Worm (Caenorhabditis elegans) whole organism, young adult: Measurements from ENCODE around the gene plg-1.

Experiments used
- F22D6.2 ChIP-seq: sonication (generic microtip); optimal IDR thresholded peaks from 2 replicates; lab custom pipeline; 2016; ENCODE audit warnings: mild to moderate bottlenecking, missing genetic modification characterization, missing compliant biosample characterization
- Y67H2A.10 ChIP-seq: fragments of 200-800 bp; sonication (Bioruptor generic); conservative IDR thresholded peaks from 2 replicates; pipeline ENCODE4 v1.3.6; 2022; ENCODE audit warnings: missing genetic modification reagents, missing genetic modification characterization, missing compliant biosample characterization
- cebp-1 ChIP-seq, 2 experiments: fragments of 200-800 bp in 1 of 2; sonication (Bioruptor generic) in 1 of 2; sonication (generic microtip) in 1 of 2; IDR thresholded peaks in 1 of 2; optimal IDR thresholded peaks in 1 of 2; 2 replicates each; pipeline versions ENCODE4 v1.3.6 to Lab custom; 2017 to 2022; ENCODE audit warnings: missing compliant biosample characterization in 2 of 2, missing genetic modification characterization in 2 of 2, mild to moderate bottlenecking in 1 of 2, missing genetic modification reagents in 1 of 2, moderate library complexity in 1 of 2
- ceh-79 ChIP-seq: sonication (generic microtip); optimal IDR thresholded peaks from 2 replicates; lab custom pipeline; 2017; ENCODE audit warnings: mild to moderate bottlenecking, missing genetic modification characterization, missing compliant biosample characterization
- egrh-3 ChIP-seq: fragments of 200-800 bp; sonication (Bioruptor generic); IDR thresholded peaks from 2 replicates; pipeline ENCODE4 v1.3.6; 2022; ENCODE audit warnings: missing genetic modification reagents, missing genetic modification characterization, missing compliant biosample characterization
- ets-4 ChIP-seq: fragments of 200-800 bp; sonication (Bioruptor generic); optimal IDR thresholded peaks from 2 replicates; lab custom pipeline; 2018; ENCODE audit warnings: mild to moderate bottlenecking, missing genetic modification characterization, missing compliant biosample characterization
- hlh-12 ChIP-seq: sonication (generic microtip); optimal IDR thresholded peaks from 2 replicates; lab custom pipeline; 2016; ENCODE audit warnings: missing genetic modification characterization, missing compliant biosample characterization
- mel-28 ChIP-seq: sonication (generic microtip); optimal IDR thresholded peaks from 2 replicates; lab custom pipeline; 2016; ENCODE audit warnings: borderline replicate concordance, mild to moderate bottlenecking, missing genetic modification characterization, missing compliant biosample characterization
- nhr-90 ChIP-seq: sonication (generic microtip); optimal IDR thresholded peaks from 2 replicates; lab custom pipeline; 2016; ENCODE audit warnings: missing genotype, mild to moderate bottlenecking, missing genetic modification characterization, missing compliant biosample characterization
- unc-62 ChIP-seq: fragments of 150-350 bp; optimal IDR thresholded peaks from 2 replicates; lab custom pipeline; 2014; ENCODE audit warnings: missing biosample characterization, missing genetic modification reagents, missing genetic modification characterization

DNA sequence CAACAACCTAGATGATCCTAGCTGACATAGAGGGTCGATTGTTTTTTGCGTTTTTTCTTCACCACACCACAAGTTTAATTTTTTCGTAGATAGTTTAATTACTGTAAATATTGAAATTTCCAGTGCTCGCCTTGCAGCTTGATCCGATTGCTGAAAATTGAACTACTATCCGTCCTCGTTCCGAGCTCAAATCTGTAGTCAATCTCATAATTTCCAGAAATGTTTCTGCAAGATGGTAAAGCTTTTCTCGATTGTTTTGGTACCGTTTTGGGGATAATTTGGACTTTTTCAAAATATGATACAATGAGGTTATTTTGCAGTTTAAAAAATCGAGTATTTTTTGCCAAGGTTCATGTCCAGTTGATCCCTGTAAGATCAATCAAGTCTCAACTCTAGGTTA is 14.0 kb downstream of the plg-1 start:
- no peak for TF ChIP-seq mel-28 (tag; lab: Kevin White, UChicago)
- no peak for TF ChIP-seq ceh-79 (tag; lab: Kevin White, UChicago)
- no peak for TF ChIP-seq egrh-3
- no peak for TF ChIP-seq cebp-1 (GFP tag; IDR thresholded peaks at IDR 0.05; lab: Robert Waterston, UW)
- TF ChIP-seq cebp-1 (tag; optimal IDR thresholded peaks at IDR 0.05; lab: Kevin White, UChicago): no peak
- no peak for TF ChIP-seq Y67H2A.10 (GFP tag; lab: Robert Waterston, UW)
- no peak for TF ChIP-seq ets-4
- no peak for TF ChIP-seq hlh-12 (tag; lab: Kevin White, UChicago)
- no peak for TF ChIP-seq nhr-90 (tag; lab: Kevin White, UChicago)
- no peak for TF ChIP-seq unc-62 (GFP tag; lab: Kevin White, UChicago)
- no peak for TF ChIP-seq F22D6.2
